Fruit fly (Drosophila melanogaster) whole organism, prepupa: ENCODE results near the gene Sry-beta.

Experiments
- CG10669 ChIP-seq: fragments of 200-800 bp; sonication (Bioruptor generic); optimal IDR thresholded peaks from 3 replicates; lab custom pipeline; 2018; ENCODE audit warnings: missing biosample characterization, mild to moderate bottlenecking, missing genetic modification characterization, moderate library complexity
- CG11294 ChIP-seq: fragments of 200-800 bp; sonication (Bioruptor generic); IDR thresholded peaks from 2 replicates; pipeline ENCODE4 v1.3.6; 2022; ENCODE audit warnings: missing biosample characterization, missing genetic modification characterization
- CG11762 ChIP-seq: fragments of 200-800 bp; sonication (Bioruptor generic); optimal IDR thresholded peaks from 3 replicates; lab custom pipeline; 2016; ENCODE audit warnings: missing biosample characterization, missing genetic modification characterization; ENCODE audit not compliant: insufficient read depth
- CG15336 ChIP-seq: fragments of 200-800 bp; sonication (Bioruptor generic); IDR thresholded peaks from 2 replicates; pipeline ENCODE4 v1.3.6; 2022; ENCODE audit warnings: missing biosample characterization, missing genetic modification characterization
- CG1621 ChIP-seq: fragments of 200-800 bp; sonication (Bioruptor generic); optimal IDR thresholded peaks from 3 replicates; lab custom pipeline; 2018; ENCODE audit warnings: missing biosample characterization, mild to moderate bottlenecking, missing genetic modification characterization
- CG16779 ChIP-seq: fragments of 200-800 bp; sonication (Bioruptor generic); optimal IDR thresholded peaks from 3 replicates; lab custom pipeline; 2017; ENCODE audit warnings: missing biosample characterization, mild to moderate bottlenecking, missing genetic modification characterization
- CG31627 ChIP-seq: fragments of 200-800 bp; sonication (Bioruptor generic); optimal IDR thresholded peaks from 3 replicates; lab custom pipeline; 2016; ENCODE audit warnings: missing biosample characterization, missing genetic modification characterization
- CG32006 ChIP-seq: fragments of 200-800 bp; sonication (Bioruptor generic); optimal IDR thresholded peaks from 3 replicates; lab custom pipeline; 2017; ENCODE audit warnings: missing biosample characterization, mild to moderate bottlenecking, missing genetic modification characterization
- CG34406 ChIP-seq: fragments of 200-800 bp; sonication (Bioruptor generic); optimal IDR thresholded peaks from 3 replicates; lab custom pipeline; 2016; ENCODE audit warnings: missing biosample characterization, missing genetic modification characterization
- CG3919 ChIP-seq: fragments of 200-800 bp; sonication (Bioruptor generic); optimal IDR thresholded peaks from 3 replicates; lab custom pipeline; 2016; ENCODE audit warnings: missing biosample characterization, missing genetic modification characterization
- CG4318 ChIP-seq: fragments of 200-800 bp; sonication (Bioruptor generic); optimal IDR thresholded peaks from 3 replicates; lab custom pipeline; 2017; ENCODE audit warnings: missing biosample characterization, mild to moderate bottlenecking, missing genetic modification characterization
- CG6163 ChIP-seq: fragments of 200-800 bp; sonication (Bioruptor generic); IDR thresholded peaks from 3 replicates; pipeline ENCODE4 v1.3.6; 2022; ENCODE audit warnings: missing biosample characterization, missing genetic modification characterization
- CG6276 ChIP-seq: fragments of 200-800 bp; sonication (Bioruptor generic); optimal IDR thresholded peaks from 2 replicates; lab custom pipeline; 2017; ENCODE audit warnings: missing biosample characterization, mild to moderate bottlenecking, missing genetic modification characterization
- CG6808 ChIP-seq: fragments of 200-800 bp; sonication (Bioruptor generic); optimal IDR thresholded peaks from 3 replicates; lab custom pipeline; 2017; ENCODE audit warnings: missing biosample characterization, missing genetic modification characterization, mild to moderate bottlenecking, moderate library complexity, missing genetic modification reagents
- CG8119 ChIP-seq: fragments of 200-800 bp; sonication (Bioruptor generic); IDR thresholded peaks from 3 replicates; pipeline ENCODE4 v1.3.6; 2022; ENCODE audit warnings: missing biosample characterization, missing genetic modification characterization
- CG8319 ChIP-seq: fragments of 200-800 bp; sonication (Bioruptor generic); optimal IDR thresholded peaks from 3 replicates; lab custom pipeline; 2016; ENCODE audit warnings: missing biosample characterization, missing genetic modification characterization
- Eip75B ChIP-seq: fragments of 200-800 bp; sonication (Bioruptor generic); optimal IDR thresholded peaks from 3 replicates; lab custom pipeline; 2016; ENCODE audit warnings: missing biosample characterization, missing genetic modification characterization
- Eip78C ChIP-seq: fragments of 200-800 bp; sonication (Bioruptor generic); peaks from one replicate; lab custom pipeline; 2016; ENCODE audit warnings: missing biosample characterization, missing genetic modification characterization
- Eip93F ChIP-seq: fragments of 200-800 bp; sonication (Bioruptor generic); optimal IDR thresholded peaks from 2 replicates; lab custom pipeline; 2016; ENCODE audit warnings: missing biosample characterization, mild to moderate bottlenecking, missing genetic modification characterization
- Ets96B ChIP-seq: fragments of 200-800 bp; optimal IDR thresholded peaks from 2 replicates; lab custom pipeline; 2019; ENCODE audit warnings: missing biosample characterization, mild to moderate bottlenecking, missing genetic modification characterization, moderate library complexity
- Gug ChIP-seq: fragments of 200-800 bp; sonication (Bioruptor generic); IDR thresholded peaks from 2 replicates; pipeline ENCODE4 v1.3.6; 2022; ENCODE audit warnings: missing biosample characterization, missing genetic modification characterization
- Hr38 ChIP-seq: sonication (Bioruptor generic); optimal IDR thresholded peaks from 2 replicates; lab custom pipeline; 2016; ENCODE audit warnings: missing biosample characterization, missing genetic modification characterization
- Hr39 ChIP-seq: fragments of 200-800 bp; sonication (Bioruptor generic); optimal IDR thresholded peaks from 2 replicates; lab custom pipeline; 2016; ENCODE audit warnings: missing biosample characterization, missing genetic modification characterization
- Hr4 ChIP-seq: fragments of 200-800 bp; sonication (Bioruptor generic); optimal IDR thresholded peaks from 3 replicates; lab custom pipeline; 2016; ENCODE audit warnings: missing biosample characterization, missing genetic modification characterization
- Met ChIP-seq: fragments of 200-800 bp; sonication (Bioruptor generic); optimal IDR thresholded peaks from 3 replicates; lab custom pipeline; 2016; ENCODE audit warnings: missing biosample characterization, missing genetic modification characterization
- OdsH ChIP-seq: fragments of 200-800 bp; sonication (Bioruptor generic); optimal IDR thresholded peaks from 3 replicates; lab custom pipeline; 2016; ENCODE audit warnings: missing biosample characterization, missing genetic modification characterization
- Sox102F ChIP-seq: fragments of 200-800 bp; sonication (Bioruptor generic); optimal IDR thresholded peaks from 2 replicates; lab custom pipeline; 2016; ENCODE audit warnings: missing biosample characterization, mild to moderate bottlenecking, missing genetic modification characterization
- Sox14 ChIP-seq: fragments of 200-800 bp; sonication (Bioruptor generic); optimal IDR thresholded peaks from 3 replicates; lab custom pipeline; 2016; ENCODE audit warnings: missing biosample characterization, missing genetic modification characterization
- Sox15 ChIP-seq: fragments of 200-800 bp; sonication (Bioruptor generic); optimal IDR thresholded peaks from 3 replicates; lab custom pipeline; 2016; ENCODE audit warnings: missing biosample characterization, missing genetic modification characterization
- achi ChIP-seq: fragments of 200-800 bp; sonication (Bioruptor generic); optimal IDR thresholded peaks from 3 replicates; lab custom pipeline; 2016; ENCODE audit warnings: missing biosample characterization, missing genetic modification characterization
- acj6 ChIP-seq: fragments of 200-800 bp; sonication (Bioruptor generic); optimal IDR thresholded peaks from 3 replicates; lab custom pipeline; 2016; ENCODE audit warnings: missing biosample characterization, missing genetic modification characterization
- cyc ChIP-seq: fragments of 200-800 bp; sonication (Bioruptor generic); optimal IDR thresholded peaks from 3 replicates; lab custom pipeline; 2016; ENCODE audit warnings: missing biosample characterization, missing genetic modification characterization
- dsx ChIP-seq: fragments of 200-800 bp; optimal IDR thresholded peaks from 3 replicates; lab custom pipeline; 2019; ENCODE audit warnings: missing biosample characterization, mild to moderate bottlenecking, missing genetic modification characterization, moderate library complexity; ENCODE audit not compliant: poor library complexity, severe bottlenecking
- eg ChIP-seq: fragments of 200-800 bp; sonication (Bioruptor generic); IDR thresholded peaks from 3 replicates; pipeline ENCODE4 v1.3.6; 2022; ENCODE audit warnings: missing biosample characterization, missing genetic modification characterization
- esn ChIP-seq: fragments of 200-800 bp; sonication (Bioruptor generic); optimal IDR thresholded peaks from 2 replicates; lab custom pipeline; 2016; ENCODE audit warnings: missing biosample characterization, mild to moderate bottlenecking, missing genetic modification characterization, moderate library complexity
- fd59A ChIP-seq: fragments of 200-800 bp; sonication (Bioruptor generic); optimal IDR thresholded peaks from 2 replicates; lab custom pipeline; 2017; ENCODE audit warnings: missing biosample characterization, mild to moderate bottlenecking, missing genetic modification characterization, missing genetic modification reagents
- fkh ChIP-seq: fragments of 200-800 bp; sonication (Bioruptor generic); optimal IDR thresholded peaks from 3 replicates; lab custom pipeline; 2017; ENCODE audit warnings: missing biosample characterization, mild to moderate bottlenecking, missing genetic modification characterization, moderate library complexity
- lz ChIP-seq: fragments of 200-800 bp; sonication (Bioruptor generic); optimal IDR thresholded peaks from 3 replicates; lab custom pipeline; 2016; ENCODE audit warnings: missing biosample characterization, missing genetic modification characterization
- net ChIP-seq: fragments of 200-800 bp; sonication (Bioruptor generic); optimal IDR thresholded peaks from 3 replicates; lab custom pipeline; 2016; ENCODE audit warnings: missing biosample characterization, missing genetic modification characterization
- pdm3 ChIP-seq: fragments of 200-800 bp; sonication (Bioruptor generic); optimal IDR thresholded peaks from 3 replicates; lab custom pipeline; 2016; ENCODE audit warnings: missing biosample characterization, missing genetic modification characterization
- salr ChIP-seq, 2 experiments: fragments of 200-800 bp; sonication (Bioruptor generic); optimal IDR thresholded peaks; 3 replicates each; lab custom pipeline; 2016 to 2018; ENCODE audit warnings: missing biosample characterization in 2 of 2, missing genetic modification characterization in 2 of 2, mild to moderate bottlenecking in 1 of 2
- ss ChIP-seq, 2 experiments: fragments of 200-800 bp; sonication (Bioruptor generic); optimal IDR thresholded peaks; 2 replicates in 1 of 2; 3 replicates in 1 of 2; lab custom pipeline; 2017 to 2018; ENCODE audit warnings: mild to moderate bottlenecking in 2 of 2, missing biosample characterization in 2 of 2, missing genetic modification characterization in 2 of 2, moderate library complexity in 1 of 2
- svp ChIP-seq: fragments of 200-800 bp; sonication (Bioruptor generic); peaks from one replicate; lab custom pipeline; 2016; ENCODE audit warnings: missing biosample characterization, missing genetic modification characterization
- topi ChIP-seq: fragments of 200-800 bp; sonication (Bioruptor generic); optimal IDR thresholded peaks from 3 replicates; lab custom pipeline; 2016; ENCODE audit warnings: missing biosample characterization, missing genetic modification characterization
- vri ChIP-seq: fragments of 200-800 bp; sonication (Bioruptor generic); optimal IDR thresholded peaks from 3 replicates; lab custom pipeline; 2016; ENCODE audit warnings: missing biosample characterization, mild to moderate bottlenecking, missing genetic modification characterization

The Sry-beta gene

DNA sequence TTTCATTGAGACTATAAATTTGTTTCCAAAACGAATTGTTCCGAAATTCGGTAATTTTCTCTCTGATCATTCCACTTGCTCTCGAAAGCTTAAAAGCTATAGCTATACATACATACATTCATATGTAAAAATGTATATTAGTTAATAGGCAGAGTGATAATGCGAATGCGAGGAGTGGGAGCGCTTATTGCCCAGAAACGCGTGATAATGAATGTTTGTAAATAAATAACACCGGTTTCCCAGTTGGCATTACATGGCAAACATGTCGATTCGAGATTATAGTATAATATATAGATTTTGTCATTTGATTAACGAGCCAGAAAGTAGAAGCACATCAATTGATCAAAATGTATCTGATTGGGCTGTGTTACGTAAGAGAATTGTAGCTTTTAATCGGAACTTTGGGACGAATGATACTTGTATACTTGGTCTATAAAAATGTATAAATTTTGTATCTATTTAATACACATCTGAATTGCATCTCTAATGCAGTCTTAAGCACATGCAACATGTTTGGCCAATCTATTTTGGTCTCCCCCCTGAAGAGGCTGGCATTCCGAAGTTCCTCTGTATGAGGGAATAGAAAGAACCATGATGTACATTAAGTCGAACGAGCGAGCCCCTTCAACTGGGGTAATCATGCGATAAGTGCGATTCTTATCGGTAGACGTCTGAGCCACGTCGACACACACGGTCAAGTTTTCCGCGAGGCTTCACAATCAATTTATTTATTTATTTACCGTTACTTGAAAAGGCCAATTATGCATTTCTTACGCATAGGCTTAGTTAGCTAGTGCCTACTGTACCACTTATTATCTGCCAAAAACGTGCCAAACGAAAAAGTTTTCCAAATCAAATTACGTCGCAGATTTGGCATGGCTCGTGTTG, 26.7 kb upstream of the Sry-beta start:
- TF ChIP-seq CG8319 (GFP tag; lab: Kevin White, UChicago): no peak
- no peak for TF ChIP-seq Met (GFP tag; lab: Kevin White, UChicago)
- peak; percentile 27 for TF ChIP-seq Sox14 (GFP tag; lab: Kevin White, UChicago)
- TF ChIP-seq net (GFP tag; lab: Kevin White, UChicago): peak; percentile 23
- no peak for TF ChIP-seq Eip93F (GFP tag; lab: Kevin White, UChicago)
- peak; percentile 46; the same call in 1 of the 3 replicates for TF ChIP-seq CG8119
- TF ChIP-seq ss (GFP tag; optimal IDR thresholded peaks at IDR 0.05; lab: Kevin White, UChicago): no peak
- TF ChIP-seq CG3919: no peak
- no peak for TF ChIP-seq CG6276
- no peak for TF ChIP-seq Sox102F (GFP tag; lab: Kevin White, UChicago)
- TF ChIP-seq eg (GFP tag; lab: Robert Waterston, UW): peak; percentile 62
- TF ChIP-seq OdsH (GFP tag; lab: Kevin White, UChicago): peak; percentile 25
- TF ChIP-seq acj6 (GFP tag; lab: Kevin White, UChicago): no peak
- TF ChIP-seq CG11762 (GFP tag; lab: Kevin White, UChicago): no peak
- TF ChIP-seq topi: no peak
- TF ChIP-seq Gug (GFP tag; lab: Robert Waterston, UW): no peak
- TF ChIP-seq vri (GFP tag; lab: Kevin White, UChicago): peak; percentile 68
- TF ChIP-seq esn (GFP tag; lab: Kevin White, UChicago): no peak
- no peak for TF ChIP-seq CG10669 (GFP tag; lab: Kevin White, UChicago)
- no peak for TF ChIP-seq Hr38
- no peak for TF ChIP-seq Eip75B (GFP tag; lab: Kevin White, UChicago)
- TF ChIP-seq achi: peak; percentile 32
- peak; percentile 55 for TF ChIP-seq Hr4
- no peak for TF ChIP-seq CG1621
- no peak for TF ChIP-seq fd59A
- no peak for TF ChIP-seq Sox15 (GFP tag; lab: Kevin White, UChicago)
- TF ChIP-seq salr (GFP tag; optimal IDR thresholded peaks at IDR 0.05; lab: Kevin White, UChicago): peak in 1 of 2 experiments; percentile 13
- TF ChIP-seq CG15336 (GFP tag; lab: Robert Waterston, UW): peak; percentile 64
- TF ChIP-seq cyc (GFP tag; lab: Kevin White, UChicago): no peak
- TF ChIP-seq CG32006 (GFP tag; lab: Kevin White, UChicago): peak; percentile 53
- peak; percentile 44 for TF ChIP-seq svp (GFP tag; lab: Kevin White, UChicago)
- no peak for TF ChIP-seq CG4318 (GFP tag; lab: Kevin White, UChicago)
- peak; percentile 34; the same call in 1 of the 2 replicates for TF ChIP-seq CG11294 (GFP tag; lab: Robert Waterston, UW)
- peak; percentile 70 for TF ChIP-seq fkh
- peak; percentile 59 for TF ChIP-seq CG6163 (GFP tag; lab: Robert Waterston, UW)
- TF ChIP-seq dsx: no peak
- peak; percentile 69 for TF ChIP-seq Eip78C (GFP tag; lab: Kevin White, UChicago)
- TF ChIP-seq pdm3 (GFP tag; lab: Kevin White, UChicago): no peak
- peak; percentile 17 for TF ChIP-seq CG31627 (GFP tag; lab: Kevin White, UChicago)

dm6 chr3R:30013909-30014308, 25.6 kb upstream of the Sry-beta start:
- TF ChIP-seq Sox14 (GFP tag; lab: Kevin White, UChicago): peak; percentile 6
- peak; percentile 88 to 90 for TF ChIP-seq ss (GFP tag; optimal IDR thresholded peaks at IDR 0.05; lab: Kevin White, UChicago)
- no peak for TF ChIP-seq lz (GFP tag; lab: Kevin White, UChicago)
- TF ChIP-seq pdm3 (GFP tag; lab: Kevin White, UChicago): no peak
- peak; percentile 72 for TF ChIP-seq dsx
- TF ChIP-seq CG15336 (GFP tag; lab: Robert Waterston, UW): peak; percentile 40; the same call in 1 of the 2 replicates
- TF ChIP-seq salr (GFP tag; optimal IDR thresholded peaks at IDR 0.05; lab: Kevin White, UChicago): peak in 1 of 2 experiments; percentile 16
- peak; percentile 67 for TF ChIP-seq CG10669 (GFP tag; lab: Kevin White, UChicago)
- no peak for TF ChIP-seq fd59A
- no peak for TF ChIP-seq CG4318 (GFP tag; lab: Kevin White, UChicago)
- peak; percentile 75 for TF ChIP-seq CG16779 (tag; lab: Kevin White, UChicago)
- TF ChIP-seq svp (GFP tag; lab: Kevin White, UChicago): peak; percentile 77
- peak; percentile 2 for TF ChIP-seq Eip93F (GFP tag; lab: Kevin White, UChicago)
- peak; percentile 47; the same call in 2 of the 3 replicates for TF ChIP-seq CG8119
- no peak for TF ChIP-seq CG31627 (GFP tag; lab: Kevin White, UChicago)
- peak; percentile 71 for TF ChIP-seq Eip78C (GFP tag; lab: Kevin White, UChicago)
- TF ChIP-seq cyc (GFP tag; lab: Kevin White, UChicago): no peak
- TF ChIP-seq Hr39 (GFP tag; lab: Kevin White, UChicago): no peak
- TF ChIP-seq CG6808: peak; percentile 88
- peak; percentile 59 for TF ChIP-seq CG3919
- peak; percentile 49 for TF ChIP-seq CG1621
- TF ChIP-seq net (GFP tag; lab: Kevin White, UChicago): peak; percentile 50
- peak; percentile 18 for TF ChIP-seq achi
- no peak for TF ChIP-seq Sox102F (GFP tag; lab: Kevin White, UChicago)
- TF ChIP-seq Ets96B: peak; percentile 46
- no peak for TF ChIP-seq CG34406
- peak; percentile 7 for TF ChIP-seq Met (GFP tag; lab: Kevin White, UChicago)
